Fruit fly (Drosophila melanogaster) whole organism, embryonic: ENCODE measurements around the gene Gbs-76A.

Source experiments
- B-H2 ChIP-seq: fragments of 200-800 bp; sonication (Bioruptor generic); optimal IDR thresholded peaks from 2 replicates; lab custom pipeline; 2018; ENCODE audit warnings: missing biosample characterization, mild to moderate bottlenecking, missing genetic modification characterization
- Bdp1 ChIP-seq: fragments of 200-800 bp; sonication (Bioruptor generic); optimal IDR thresholded peaks from 3 replicates; lab custom pipeline; 2016; ENCODE audit warnings: missing biosample characterization, missing genetic modification characterization
- Bgb ChIP-seq: fragments of 200-800 bp; sonication (Bioruptor generic); IDR thresholded peaks from 2 replicates; pipeline ENCODE4 v1.3.6; 2022; ENCODE audit warnings: missing biosample characterization, missing genetic modification characterization; ENCODE audit not compliant: partially characterized antibody
- CG10209 ChIP-seq: fragments of 200-800 bp; sonication (Bioruptor generic); optimal IDR thresholded peaks from 3 replicates; lab custom pipeline; 2017; ENCODE audit warnings: missing biosample characterization, mild to moderate bottlenecking, missing genetic modification characterization, missing genetic modification reagents
- CG11695 ChIP-seq: fragments of 200-800 bp; sonication (Bioruptor generic); IDR thresholded peaks from 3 replicates; pipeline ENCODE4 v1.3.6; 2022; ENCODE audit warnings: missing biosample characterization, missing genetic modification characterization
- CG11696 ChIP-seq: fragments of 200-800 bp; sonication (Bioruptor generic); IDR thresholded peaks from 2 replicates; pipeline ENCODE4 v1.3.6; 2022; ENCODE audit warnings: missing biosample characterization, missing genetic modification characterization
- CG12155 ChIP-seq: fragments of 200-800 bp; sonication (Bioruptor generic); optimal IDR thresholded peaks from 3 replicates; lab custom pipeline; 2016; ENCODE audit warnings: missing biosample characterization, missing genetic modification characterization
- CG12236 ChIP-seq: fragments of 200-800 bp; sonication (Bioruptor generic); optimal IDR thresholded peaks from 2 replicates; lab custom pipeline; 2016; ENCODE audit warnings: missing biosample characterization, missing genetic modification characterization
- CG12299 ChIP-seq: fragments of 200-800 bp; sonication (Bioruptor generic); optimal IDR thresholded peaks from 2 replicates; lab custom pipeline; 2018; ENCODE audit warnings: missing biosample characterization, mild to moderate bottlenecking, missing genetic modification characterization
- CG1233 ChIP-seq: fragments of 200-800 bp; sonication (Bioruptor generic); optimal IDR thresholded peaks from 4 replicates; lab custom pipeline; 2018; ENCODE audit warnings: missing biosample characterization, mild to moderate bottlenecking, missing genetic modification characterization
- CG12659 ChIP-seq: fragments of 200-800 bp; sonication (Bioruptor generic); optimal IDR thresholded peaks from 3 replicates; lab custom pipeline; 2017; ENCODE audit warnings: mild to moderate bottlenecking, missing biosample characterization, missing genetic modification reagents, missing genetic modification characterization
- CG13123 ChIP-seq: fragments of 200-800 bp; sonication (Bioruptor generic); optimal IDR thresholded peaks from 2 replicates; lab custom pipeline; 2016; ENCODE audit warnings: missing biosample characterization, missing genetic modification characterization
- CG16863 ChIP-seq: fragments of 200-800 bp; sonication (Bioruptor generic); optimal IDR thresholded peaks from 3 replicates; lab custom pipeline; 2016; ENCODE audit warnings: missing biosample characterization, missing genetic modification characterization
- CG17612 ChIP-seq: fragments of 200-800 bp; sonication (Bioruptor generic); IDR thresholded peaks from 2 replicates; pipeline ENCODE4 v1.3.6; 2022; ENCODE audit warnings: missing biosample characterization, missing genetic modification characterization
- CG2116 ChIP-seq: fragments of 200-800 bp; sonication (Bioruptor generic); optimal IDR thresholded peaks from 3 replicates; lab custom pipeline; 2018; ENCODE audit warnings: missing biosample characterization, mild to moderate bottlenecking, missing genetic modification characterization
- CG2120 ChIP-seq: fragments of 200-800 bp; sonication (Bioruptor generic); optimal IDR thresholded peaks from 3 replicates; lab custom pipeline; 2016; ENCODE audit warnings: missing biosample characterization, missing genetic modification characterization
- CG2129 ChIP-seq: fragments of 200-800 bp; sonication (Bioruptor generic); IDR thresholded peaks from 2 replicates; pipeline ENCODE4 v1.3.6; 2022; ENCODE audit warnings: missing biosample characterization, missing genetic modification characterization; ENCODE audit not compliant: partially characterized antibody
- CG2199 ChIP-seq: fragments of 200-800 bp; sonication (Bioruptor generic); IDR thresholded peaks from 3 replicates; pipeline ENCODE4 v1.3.6; 2022; ENCODE audit warnings: missing biosample characterization, missing genetic modification characterization
- CG31365 ChIP-seq: fragments of 200-800 bp; sonication (Bioruptor generic); optimal IDR thresholded peaks from 2 replicates; lab custom pipeline; 2018; ENCODE audit warnings: missing biosample characterization, mild to moderate bottlenecking, missing genetic modification characterization
- CG32772 ChIP-seq: fragments of 200-800 bp; sonication (Bioruptor generic); IDR thresholded peaks from 2 replicates; pipeline ENCODE4 v1.3.6; 2022; ENCODE audit warnings: missing biosample characterization, missing genetic modification characterization
- CG33213 ChIP-seq: fragments of 200-800 bp; sonication (Bioruptor generic); optimal IDR thresholded peaks from 3 replicates; lab custom pipeline; 2016; ENCODE audit warnings: missing biosample characterization, missing genetic modification characterization
- CG5953 ChIP-seq: fragments of 200-800 bp; sonication (Bioruptor generic); IDR thresholded peaks from 2 replicates; pipeline ENCODE4 v1.3.6; 2022; ENCODE audit warnings: missing biosample characterization, missing genetic modification characterization
- CG7839 ChIP-seq: fragments of 200-800 bp; sonication (Bioruptor generic); optimal IDR thresholded peaks from 3 replicates; lab custom pipeline; 2018; ENCODE audit warnings: missing biosample characterization, mild to moderate bottlenecking, missing genetic modification characterization, moderate library complexity
- CG7987 ChIP-seq: fragments of 200-800 bp; sonication (Bioruptor generic); optimal IDR thresholded peaks from 2 replicates; lab custom pipeline; 2018; ENCODE audit warnings: missing biosample characterization, mild to moderate bottlenecking, missing genetic modification characterization, moderate library complexity
- D ChIP-seq, 2 experiments: fragments of 200-800 bp in 1 of 2; fragments of >200 bp in 1 of 2; sonication (Bioruptor generic) in 1 of 2; optimal IDR thresholded peaks; 2 replicates in 1 of 2; 3 replicates in 1 of 2; lab custom pipeline; 2017; ENCODE audit warnings: mild to moderate bottlenecking in 1 of 2, missing biosample characterization in 1 of 2, missing genetic modification characterization in 1 of 2, missing genetic modification reagents in 1 of 2
- Dip3 ChIP-seq: fragments of 200-800 bp; sonication (Bioruptor generic); optimal IDR thresholded peaks from 3 replicates; lab custom pipeline; 2016; ENCODE audit warnings: missing biosample characterization, missing genetic modification characterization
- E2f1 ChIP-seq: fragments of 200-800 bp; sonication (Bioruptor generic); IDR thresholded peaks from 2 replicates; pipeline ENCODE4 v1.3.6; 2022; ENCODE audit warnings: missing biosample characterization, missing genetic modification characterization
- Gsc ChIP-seq: fragments of 200-800 bp; sonication (Bioruptor generic); IDR thresholded peaks from 2 replicates; pipeline ENCODE4 v1.3.6; 2022; ENCODE audit warnings: missing biosample characterization, missing genetic modification characterization
- HHEX ChIP-seq: fragments of 200-800 bp; sonication (Bioruptor generic); optimal IDR thresholded peaks from 3 replicates; lab custom pipeline; 2017; ENCODE audit warnings: missing biosample characterization, mild to moderate bottlenecking, missing genetic modification characterization, missing genetic modification reagents
- Hr78 ChIP-seq, 2 experiments: fragments of 200-800 bp in 1 of 2; fragments of >200 bp in 1 of 2; sonication (Bioruptor generic) in 1 of 2; optimal IDR thresholded peaks; 2 replicates each; lab custom pipeline; 2017 to 2019; ENCODE audit warnings: missing biosample characterization in 2 of 2, missing genetic modification characterization in 2 of 2, mild to moderate bottlenecking in 1 of 2, moderate library complexity in 1 of 2
- NC2β ChIP-seq: fragments of 200-800 bp; sonication (Bioruptor generic); optimal IDR thresholded peaks from 2 replicates; lab custom pipeline; 2016; ENCODE audit warnings: missing biosample characterization, missing genetic modification characterization
- Opbp ChIP-seq: fragments of 200-800 bp; sonication (Bioruptor generic); IDR thresholded peaks from 3 replicates; pipeline ENCODE4 v1.3.6; 2022; ENCODE audit warnings: missing biosample characterization, missing genetic modification characterization; ENCODE audit not compliant: partially characterized antibody
- Pdp1 ChIP-seq, 2 experiments: fragments of 200-800 bp; sonication (Bioruptor generic); optimal IDR thresholded peaks; 3 replicates each; lab custom pipeline; 2016; ENCODE audit warnings: missing biosample characterization in 2 of 2, missing genetic modification characterization in 2 of 2, mild to moderate bottlenecking in 1 of 2, moderate library complexity in 1 of 2
- Spps ChIP-seq: fragments of 200-800 bp; sonication (Bioruptor generic); optimal IDR thresholded peaks from 2 replicates; lab custom pipeline; 2018; ENCODE audit warnings: missing biosample characterization, mild to moderate bottlenecking, missing genetic modification characterization
- bowl ChIP-seq: fragments of 200-800 bp; sonication (Bioruptor generic); IDR thresholded peaks from 2 replicates; pipeline ENCODE4 v1.3.6; 2022; ENCODE audit warnings: missing biosample characterization, missing genetic modification characterization
- crp ChIP-seq, 2 experiments: fragments of 200-800 bp; sonication (Bioruptor generic); optimal IDR thresholded peaks; 2 replicates in 1 of 2; 3 replicates in 1 of 2; lab custom pipeline; 2017; ENCODE audit warnings: missing biosample characterization in 2 of 2, missing genetic modification characterization in 2 of 2, mild to moderate bottlenecking in 1 of 2, moderate library complexity in 1 of 2
- danr ChIP-seq: fragments of 200-800 bp; sonication (Bioruptor generic); IDR thresholded peaks from 2 replicates; pipeline ENCODE4 v1.3.6; 2022; ENCODE audit warnings: missing biosample characterization, missing genetic modification characterization
- gce ChIP-seq: fragments of 200-800 bp; sonication (Bioruptor generic); IDR thresholded peaks from 3 replicates; pipeline ENCODE4 v1.3.6; 2022; ENCODE audit warnings: missing biosample characterization, missing genetic modification characterization
- ham ChIP-seq: fragments of 200-800 bp; sonication (Bioruptor generic); IDR thresholded peaks from 2 replicates; pipeline ENCODE4 v1.3.6; 2022; ENCODE audit warnings: missing biosample characterization, missing genetic modification characterization
- inv ChIP-seq: fragments of 200-800 bp; sonication (Bioruptor generic); IDR thresholded peaks from 2 replicates; pipeline ENCODE4 v1.3.6; 2022; ENCODE audit warnings: missing biosample characterization, missing genetic modification characterization; ENCODE audit not compliant: partially characterized antibody
- odd ChIP-seq: fragments of 200-800 bp; sonication (Bioruptor generic); optimal IDR thresholded peaks from 2 replicates; lab custom pipeline; 2017; ENCODE audit warnings: missing biosample characterization, mild to moderate bottlenecking, missing genetic modification characterization
- salm ChIP-seq: fragments of 200-800 bp; sonication (Bioruptor generic); optimal IDR thresholded peaks from 2 replicates; lab custom pipeline; 2018; ENCODE audit warnings: missing biosample characterization, mild to moderate bottlenecking, missing genetic modification characterization
- sd ChIP-seq: fragments of 200-800 bp; sonication (Bioruptor generic); optimal IDR thresholded peaks from 3 replicates; lab custom pipeline; 2018; ENCODE audit warnings: missing biosample characterization, mild to moderate bottlenecking, missing genetic modification characterization, moderate library complexity
- sens-2 ChIP-seq: fragments of 200-800 bp; sonication (Bioruptor generic); IDR thresholded peaks from 2 replicates; pipeline ENCODE4 v1.3.6; 2022; ENCODE audit warnings: missing biosample characterization, missing genetic modification characterization
- ssp ChIP-seq: fragments of 200-800 bp; sonication (Bioruptor generic); IDR thresholded peaks from 2 replicates; pipeline ENCODE4 v1.3.6; 2022; ENCODE audit warnings: missing biosample characterization, missing genetic modification characterization
- stc ChIP-seq: fragments of 200-800 bp; sonication (Bioruptor generic); IDR thresholded peaks from 2 replicates; pipeline ENCODE4 v1.3.6; 2022; ENCODE audit warnings: missing biosample characterization, missing genetic modification characterization
- tgo ChIP-seq: fragments of 200-800 bp; sonication (Bioruptor generic); IDR thresholded peaks from 3 replicates; pipeline ENCODE4 v1.3.6; 2022; ENCODE audit warnings: missing biosample characterization, missing genetic modification characterization
- wdn ChIP-seq: fragments of 200-800 bp; sonication (Bioruptor generic); IDR thresholded peaks from 2 replicates; pipeline ENCODE4 v1.3.6; 2022; ENCODE audit warnings: missing biosample characterization, missing genetic modification characterization

Gbs-76A gene

DNA sequence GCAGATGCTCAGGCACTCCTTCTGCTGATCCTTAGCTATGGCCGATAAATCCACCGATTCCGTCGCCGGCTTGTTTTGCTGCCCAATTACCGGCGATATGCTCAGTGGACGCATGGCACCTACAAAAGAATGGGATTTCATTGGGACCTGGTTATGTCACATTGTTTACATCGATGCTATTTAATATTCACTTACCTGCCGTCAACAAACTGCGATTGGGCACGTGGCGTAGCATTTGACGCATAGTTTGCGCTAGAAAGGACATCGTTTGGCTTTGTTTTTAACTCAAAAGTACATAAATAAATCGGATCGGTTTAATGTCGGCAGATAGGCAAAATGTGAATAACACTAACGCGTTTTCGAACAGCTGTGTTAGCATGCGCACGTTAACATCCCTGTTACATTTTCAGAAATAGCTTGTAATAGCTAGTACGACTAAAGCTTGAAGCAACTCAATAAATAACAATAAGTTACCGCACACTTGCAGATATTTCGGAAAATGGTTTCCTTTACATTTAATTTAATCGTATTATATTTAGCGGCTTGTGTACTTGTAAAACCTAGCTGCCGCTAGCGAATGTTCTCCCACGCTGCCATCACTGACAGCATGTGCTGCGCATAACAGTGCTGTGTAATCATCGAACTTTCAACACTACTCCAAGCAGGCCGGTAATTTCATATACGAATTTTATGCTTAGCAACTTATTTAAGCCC, 37.7 kb downstream of the Gbs-76A start, which contains the start of the genes mRpL21 and rept (continued):
- TF ChIP-seq wdn (GFP tag; lab: Robert Waterston, UW) (peak; percentile 16; the same call in 1 of the 2 replicates), bowl (no peak), CG17612 (GFP tag; lab: Robert Waterston, UW) (no peak), CG12236 (GFP tag; lab: Kevin White, UChicago) (no peak), sd (tag; lab: Kevin White, UChicago) (peak; percentile 30), CG32772 (no peak), Bdp1 (GFP tag; lab: Kevin White, UChicago) (peak; percentile 51), B-H2 (peak; percentile 54), salm (tag; lab: Kevin White, UChicago) (no peak), CG2116 (peak; percentile 65), Gsc (GFP tag; lab: Robert Waterston, UW) (no peak), inv (GFP tag; lab: Robert Waterston, UW) (no peak), ham (GFP tag; lab: Robert Waterston, UW) (no peak), CG13123 (GFP tag; lab: Kevin White, UChicago) (no peak), HHEX (GFP tag; lab: Kevin White, UChicago) (peak; percentile 15), odd (GFP tag; lab: Kevin White, UChicago) (peak; percentile 50), CG12155 (peak; percentile 54), CG1233 (peak; percentile 36), stc (GFP tag; lab: Robert Waterston, UW) (0 out of 2 replicates have a peak, but pooled peaks have one; percentile 6), D (optimal IDR thresholded peaks at IDR 0.05; lab: Kevin White, UChicago) (no peak), D (GFP tag; optimal IDR thresholded peaks at IDR 0.05; lab: Kevin White, UChicago) (peak; percentile 11), CG7839 (tag; lab: Kevin White, UChicago) (peak; percentile 48), Opbp (no peak), CG12299 (tag; lab: Kevin White, UChicago) (peak; percentile 33), Pdp1 (GFP tag; optimal IDR thresholded peaks at IDR 0.05; lab: Kevin White, UChicago) (peak; percentile 31 to 94), CG11695 (GFP tag; lab: Robert Waterston, UW) (no peak), CG12659 (GFP tag; lab: Kevin White, UChicago) (peak; percentile 67), CG2129 (GFP tag; lab: Robert Waterston, UW) (no peak), CG16863 (peak; percentile 17), ssp (GFP tag; lab: Robert Waterston, UW) (no peak), CG2199 (GFP tag; lab: Robert Waterston, UW) (no peak), CG5953 (GFP tag; lab: Robert Waterston, UW) (no peak), CG31365 (no peak), CG10209 (peak; percentile 40), danr (GFP tag; lab: Robert Waterston, UW) (no peak), Spps (tag; lab: Kevin White, UChicago) (no peak), Dip3 (GFP tag; lab: Kevin White, UChicago) (peak; percentile 49), crp (GFP tag; optimal IDR thresholded peaks at IDR 0.05; lab: Kevin White, UChicago) (peak; percentile 81 to 94), sens-2 (GFP tag; lab: Robert Waterston, UW) (peak; percentile 21; the same call in 1 of the 2 replicates), CG7987 (GFP tag; lab: Kevin White, UChicago) (peak; percentile 36), Hr78 (GFP tag; optimal IDR thresholded peaks at IDR 0.05; lab: Kevin White, UChicago) (no peak), NC2β (GFP tag; lab: Kevin White, UChicago) (peak; percentile 11), E2f1 (GFP tag; lab: Robert Waterston, UW) (peak; percentile 33; the same call in 1 of the 2 replicates), CG11696 (GFP tag; lab: Robert Waterston, UW) (no peak), tgo (GFP tag; lab: Robert Waterston, UW) (peak; percentile 36; the same call in 1 of the 3 replicates), CG2120 (GFP tag; lab: Kevin White, UChicago) (peak; percentile 87), gce (GFP tag; lab: Robert Waterston, UW) (no peak), Bgb (no peak), CG33213 (GFP tag; lab: Kevin White, UChicago) (peak; percentile 22)
